Worm (Caenorhabditis elegans) whole organism, mixed stage, embryonic: ENCODE measurements around the gene F37C4.6.

Experiments used
- ces-1 ChIP-seq: fragments of 150-350 bp; optimal IDR thresholded peaks from 2 replicates; lab custom pipeline; 2014; ENCODE audit warnings: missing biosample characterization, missing genetic modification reagents, missing genetic modification characterization
- elt-3 ChIP-seq: fragments of 150-350 bp; optimal IDR thresholded peaks from 2 replicates; lab custom pipeline; 2014; ENCODE audit warnings: missing biosample characterization, missing genetic modification characterization
- lin-13 ChIP-seq: fragments of 150-350 bp; optimal IDR thresholded peaks from 2 replicates; lab custom pipeline; 2014; ENCODE audit warnings: missing biosample characterization, missing genetic modification characterization
- lsy-2 ChIP-seq: fragments of 150-350 bp; optimal IDR thresholded peaks from 2 replicates; lab custom pipeline; 2014; ENCODE audit warnings: missing biosample characterization, missing genetic modification characterization
- mab-5 ChIP-seq: fragments of 150-350 bp; optimal IDR thresholded peaks from 2 replicates; lab custom pipeline; 2014; ENCODE audit warnings: missing biosample characterization, missing genetic modification characterization
- nhr-12 ChIP-seq: fragments of 150-350 bp; optimal IDR thresholded peaks from 2 replicates; lab custom pipeline; 2014; ENCODE audit warnings: missing biosample characterization, missing genetic modification characterization
- nhr-237 ChIP-seq: fragments of 150-350 bp; optimal IDR thresholded peaks from 2 replicates; lab custom pipeline; 2014; ENCODE audit warnings: missing biosample characterization, missing genetic modification characterization
- nhr-76 ChIP-seq: sonication (generic microtip); optimal IDR thresholded peaks from 2 replicates; lab custom pipeline; 2017; ENCODE audit warnings: missing biosample characterization, missing genetic modification characterization
- snpc-4 ChIP-seq: fragments of 150-350 bp; optimal IDR thresholded peaks from 2 replicates; lab custom pipeline; 2014; ENCODE audit warnings: missing biosample characterization, missing genetic modification characterization
- sptf-1 ChIP-seq: sonication (generic microtip); optimal IDR thresholded peaks from 2 replicates; lab custom pipeline; 2017; ENCODE audit warnings: mild to moderate bottlenecking, missing genetic modification characterization, moderate library complexity, missing compliant biosample characterization
- unc-62 ChIP-seq: fragments of 150-350 bp; optimal IDR thresholded peaks from 2 replicates; lab custom pipeline; 2014; ENCODE audit warnings: missing biosample characterization, missing genetic modification reagents, missing genetic modification characterization

- TF ChIP-seq elt-3 (no peak), nhr-12 (tag; lab: Kevin White, UChicago) (no peak), lin-13 (tag; lab: Kevin White, UChicago) (no peak), unc-62 (GFP tag; lab: Kevin White, UChicago) (no peak), snpc-4 (tag; lab: Kevin White, UChicago) (no peak), nhr-76 (tag; lab: Kevin White, UChicago) (no peak), mab-5 (tag; lab: Kevin White, UChicago) (no peak), sptf-1 (tag; lab: Kevin White, UChicago) (no peak), nhr-237 (tag; lab: Kevin White, UChicago) (no peak), ces-1 (GFP tag; lab: Kevin White, UChicago) (no peak), lsy-2 (tag; lab: Kevin White, UChicago) (no peak)
Observed at ce11 chrIV:3918160-3918559, 40.0 kb upstream of the F37C4.6 start, which contains the start of gene F56D6.23.
